Fruit fly (Drosophila melanogaster) whole organism, prepupa: ENCODE results near the gene CG7879.

Experiments used
- Blimp-1 ChIP-seq: fragments of 200-800 bp; sonication (Bioruptor generic); optimal IDR thresholded peaks from 3 replicates; lab custom pipeline; 2017; ENCODE audit warnings: missing biosample characterization, missing genetic modification characterization, mild to moderate bottlenecking, moderate library complexity, missing genetic modification reagents
- CG10631 ChIP-seq: fragments of 200-800 bp; sonication (Bioruptor generic); optimal IDR thresholded peaks from 2 replicates; lab custom pipeline; 2016; ENCODE audit warnings: missing biosample characterization, missing genetic modification characterization
- CG10669 ChIP-seq: fragments of 200-800 bp; sonication (Bioruptor generic); optimal IDR thresholded peaks from 3 replicates; lab custom pipeline; 2018; ENCODE audit warnings: missing biosample characterization, mild to moderate bottlenecking, missing genetic modification characterization, moderate library complexity
- CG11902 ChIP-seq: fragments of 200-800 bp; sonication (Bioruptor generic); optimal IDR thresholded peaks from 3 replicates; lab custom pipeline; 2016; ENCODE audit warnings: missing biosample characterization, missing genetic modification characterization
- CG15336 ChIP-seq: fragments of 200-800 bp; sonication (Bioruptor generic); IDR thresholded peaks from 2 replicates; pipeline ENCODE4 v1.3.6; 2022; ENCODE audit warnings: missing biosample characterization, missing genetic modification characterization
- CG1621 ChIP-seq: fragments of 200-800 bp; sonication (Bioruptor generic); optimal IDR thresholded peaks from 3 replicates; lab custom pipeline; 2018; ENCODE audit warnings: missing biosample characterization, mild to moderate bottlenecking, missing genetic modification characterization
- CG16779 ChIP-seq: fragments of 200-800 bp; sonication (Bioruptor generic); optimal IDR thresholded peaks from 3 replicates; lab custom pipeline; 2017; ENCODE audit warnings: missing biosample characterization, mild to moderate bottlenecking, missing genetic modification characterization
- CG3032 ChIP-seq: fragments of 200-800 bp; optimal IDR thresholded peaks from 2 replicates; lab custom pipeline; 2019; ENCODE audit warnings: missing biosample characterization, mild to moderate bottlenecking, missing genetic modification characterization, moderate library complexity
- CG32006 ChIP-seq: fragments of 200-800 bp; sonication (Bioruptor generic); optimal IDR thresholded peaks from 3 replicates; lab custom pipeline; 2017; ENCODE audit warnings: missing biosample characterization, mild to moderate bottlenecking, missing genetic modification characterization
- CG34406 ChIP-seq: fragments of 200-800 bp; sonication (Bioruptor generic); optimal IDR thresholded peaks from 3 replicates; lab custom pipeline; 2016; ENCODE audit warnings: missing biosample characterization, missing genetic modification characterization
- CG3919 ChIP-seq: fragments of 200-800 bp; sonication (Bioruptor generic); optimal IDR thresholded peaks from 3 replicates; lab custom pipeline; 2016; ENCODE audit warnings: missing biosample characterization, missing genetic modification characterization
- CG4318 ChIP-seq: fragments of 200-800 bp; sonication (Bioruptor generic); optimal IDR thresholded peaks from 3 replicates; lab custom pipeline; 2017; ENCODE audit warnings: missing biosample characterization, mild to moderate bottlenecking, missing genetic modification characterization
- CG6792 ChIP-seq: fragments of 200-800 bp; sonication (Bioruptor generic); optimal IDR thresholded peaks from 3 replicates; lab custom pipeline; 2016; ENCODE audit warnings: missing biosample characterization, missing genetic modification characterization
- CG6808 ChIP-seq: fragments of 200-800 bp; sonication (Bioruptor generic); optimal IDR thresholded peaks from 3 replicates; lab custom pipeline; 2017; ENCODE audit warnings: missing biosample characterization, missing genetic modification characterization, mild to moderate bottlenecking, moderate library complexity, missing genetic modification reagents
- CG6854 ChIP-seq: fragments of 200-800 bp; sonication (Bioruptor generic); optimal IDR thresholded peaks from 2 replicates; lab custom pipeline; 2017; ENCODE audit warnings: missing biosample characterization, mild to moderate bottlenecking, missing genetic modification characterization
- CG8119 ChIP-seq: fragments of 200-800 bp; sonication (Bioruptor generic); IDR thresholded peaks from 3 replicates; pipeline ENCODE4 v1.3.6; 2022; ENCODE audit warnings: missing biosample characterization, missing genetic modification characterization
- CG8319 ChIP-seq: fragments of 200-800 bp; sonication (Bioruptor generic); optimal IDR thresholded peaks from 3 replicates; lab custom pipeline; 2016; ENCODE audit warnings: missing biosample characterization, missing genetic modification characterization
- CG8632 ChIP-seq: fragments of 200-800 bp; sonication (Bioruptor generic); optimal IDR thresholded peaks from 3 replicates; lab custom pipeline; 2016; ENCODE audit warnings: missing biosample characterization, missing genetic modification characterization
- Eip78C ChIP-seq: fragments of 200-800 bp; sonication (Bioruptor generic); peaks from one replicate; lab custom pipeline; 2016; ENCODE audit warnings: missing biosample characterization, missing genetic modification characterization
- Eip93F ChIP-seq: fragments of 200-800 bp; sonication (Bioruptor generic); optimal IDR thresholded peaks from 2 replicates; lab custom pipeline; 2016; ENCODE audit warnings: missing biosample characterization, mild to moderate bottlenecking, missing genetic modification characterization
- Ets21C ChIP-seq: fragments of 200-800 bp; sonication (Bioruptor generic); optimal IDR thresholded peaks from 3 replicates; lab custom pipeline; 2016; ENCODE audit warnings: missing biosample characterization, missing genetic modification characterization
- Ets96B ChIP-seq: fragments of 200-800 bp; optimal IDR thresholded peaks from 2 replicates; lab custom pipeline; 2019; ENCODE audit warnings: missing biosample characterization, mild to moderate bottlenecking, missing genetic modification characterization, moderate library complexity
- Gug ChIP-seq: fragments of 200-800 bp; sonication (Bioruptor generic); IDR thresholded peaks from 2 replicates; pipeline ENCODE4 v1.3.6; 2022; ENCODE audit warnings: missing biosample characterization, missing genetic modification characterization
- Hr39 ChIP-seq: fragments of 200-800 bp; sonication (Bioruptor generic); optimal IDR thresholded peaks from 2 replicates; lab custom pipeline; 2016; ENCODE audit warnings: missing biosample characterization, missing genetic modification characterization
- OdsH ChIP-seq: fragments of 200-800 bp; sonication (Bioruptor generic); optimal IDR thresholded peaks from 3 replicates; lab custom pipeline; 2016; ENCODE audit warnings: missing biosample characterization, missing genetic modification characterization
- Smox ChIP-seq: fragments of 200-800 bp; sonication (Bioruptor generic); optimal IDR thresholded peaks from 3 replicates; lab custom pipeline; 2016; ENCODE audit warnings: missing biosample characterization, missing genetic modification characterization
- Sox14 ChIP-seq: fragments of 200-800 bp; sonication (Bioruptor generic); optimal IDR thresholded peaks from 3 replicates; lab custom pipeline; 2016; ENCODE audit warnings: missing biosample characterization, missing genetic modification characterization
- Sox15 ChIP-seq: fragments of 200-800 bp; sonication (Bioruptor generic); optimal IDR thresholded peaks from 3 replicates; lab custom pipeline; 2016; ENCODE audit warnings: missing biosample characterization, missing genetic modification characterization
- achi ChIP-seq: fragments of 200-800 bp; sonication (Bioruptor generic); optimal IDR thresholded peaks from 3 replicates; lab custom pipeline; 2016; ENCODE audit warnings: missing biosample characterization, missing genetic modification characterization
- acj6 ChIP-seq: fragments of 200-800 bp; sonication (Bioruptor generic); optimal IDR thresholded peaks from 3 replicates; lab custom pipeline; 2016; ENCODE audit warnings: missing biosample characterization, missing genetic modification characterization
- cyc ChIP-seq: fragments of 200-800 bp; sonication (Bioruptor generic); optimal IDR thresholded peaks from 3 replicates; lab custom pipeline; 2016; ENCODE audit warnings: missing biosample characterization, missing genetic modification characterization
- dsx ChIP-seq: fragments of 200-800 bp; optimal IDR thresholded peaks from 3 replicates; lab custom pipeline; 2019; ENCODE audit warnings: missing biosample characterization, mild to moderate bottlenecking, missing genetic modification characterization, moderate library complexity; ENCODE audit not compliant: poor library complexity, severe bottlenecking
- eg ChIP-seq: fragments of 200-800 bp; sonication (Bioruptor generic); IDR thresholded peaks from 3 replicates; pipeline ENCODE4 v1.3.6; 2022; ENCODE audit warnings: missing biosample characterization, missing genetic modification characterization
- esn ChIP-seq: fragments of 200-800 bp; sonication (Bioruptor generic); optimal IDR thresholded peaks from 2 replicates; lab custom pipeline; 2016; ENCODE audit warnings: missing biosample characterization, mild to moderate bottlenecking, missing genetic modification characterization, moderate library complexity
- fd59A ChIP-seq: fragments of 200-800 bp; sonication (Bioruptor generic); optimal IDR thresholded peaks from 2 replicates; lab custom pipeline; 2017; ENCODE audit warnings: missing biosample characterization, mild to moderate bottlenecking, missing genetic modification characterization, missing genetic modification reagents
- fd85E ChIP-seq: fragments of 200-800 bp; sonication (Bioruptor generic); optimal IDR thresholded peaks from 3 replicates; lab custom pipeline; 2016; ENCODE audit warnings: missing biosample characterization, missing genetic modification characterization
- lz ChIP-seq: fragments of 200-800 bp; sonication (Bioruptor generic); optimal IDR thresholded peaks from 3 replicates; lab custom pipeline; 2016; ENCODE audit warnings: missing biosample characterization, missing genetic modification characterization
- net ChIP-seq: fragments of 200-800 bp; sonication (Bioruptor generic); optimal IDR thresholded peaks from 3 replicates; lab custom pipeline; 2016; ENCODE audit warnings: missing biosample characterization, missing genetic modification characterization
- pdm3 ChIP-seq: fragments of 200-800 bp; sonication (Bioruptor generic); optimal IDR thresholded peaks from 3 replicates; lab custom pipeline; 2016; ENCODE audit warnings: missing biosample characterization, missing genetic modification characterization
- salr ChIP-seq, 2 experiments: fragments of 200-800 bp; sonication (Bioruptor generic); optimal IDR thresholded peaks; 3 replicates each; lab custom pipeline; 2016 to 2018; ENCODE audit warnings: missing biosample characterization in 2 of 2, missing genetic modification characterization in 2 of 2, mild to moderate bottlenecking in 1 of 2
- spab ChIP-seq: fragments of 200-800 bp; sonication (Bioruptor generic); optimal IDR thresholded peaks from 2 replicates; lab custom pipeline; 2017; ENCODE audit warnings: missing biosample characterization, mild to moderate bottlenecking, missing genetic modification characterization, missing genetic modification reagents
- ss ChIP-seq, 2 experiments: fragments of 200-800 bp; sonication (Bioruptor generic); optimal IDR thresholded peaks; 2 replicates in 1 of 2; 3 replicates in 1 of 2; lab custom pipeline; 2017 to 2018; ENCODE audit warnings: mild to moderate bottlenecking in 2 of 2, missing biosample characterization in 2 of 2, missing genetic modification characterization in 2 of 2, moderate library complexity in 1 of 2
- svp ChIP-seq: fragments of 200-800 bp; sonication (Bioruptor generic); peaks from one replicate; lab custom pipeline; 2016; ENCODE audit warnings: missing biosample characterization, missing genetic modification characterization
- topi ChIP-seq: fragments of 200-800 bp; sonication (Bioruptor generic); optimal IDR thresholded peaks from 3 replicates; lab custom pipeline; 2016; ENCODE audit warnings: missing biosample characterization, missing genetic modification characterization
- vri ChIP-seq: fragments of 200-800 bp; sonication (Bioruptor generic); optimal IDR thresholded peaks from 3 replicates; lab custom pipeline; 2016; ENCODE audit warnings: missing biosample characterization, mild to moderate bottlenecking, missing genetic modification characterization

The CG7879 gene

DNA sequence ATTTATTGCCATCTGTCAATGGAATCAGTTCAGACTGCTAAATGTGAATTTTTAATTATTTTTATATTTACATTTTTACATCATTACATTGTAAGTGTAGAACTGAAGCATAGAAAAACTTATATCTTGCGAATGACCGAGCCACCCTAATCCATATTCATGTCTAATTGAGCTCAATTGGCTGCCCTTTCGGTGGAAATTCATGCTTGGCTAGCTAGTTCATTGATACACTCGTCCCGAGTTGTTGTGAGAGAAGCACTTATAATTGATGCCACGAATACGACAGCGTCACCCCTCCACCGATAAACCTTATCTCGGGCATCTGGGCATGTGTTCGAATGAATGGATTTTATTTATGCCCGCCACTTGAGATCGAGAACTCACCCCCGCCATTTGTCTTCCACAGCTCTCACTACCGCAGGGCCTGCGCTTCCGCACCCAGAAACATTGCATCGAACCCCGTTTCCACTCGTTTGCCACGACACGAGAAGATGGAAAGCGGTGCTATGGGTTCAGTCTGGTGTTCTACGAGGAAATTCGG, 30.0 kb downstream of the CG7879 start:
- TF ChIP-seq CG10669: no peak
- no peak for TF ChIP-seq net
- TF ChIP-seq acj6 (GFP tag; lab: Kevin White, UChicago): no peak
- TF ChIP-seq achi: no peak
- TF ChIP-seq Eip78C: peak; percentile 3
- peak; percentile 84 for TF ChIP-seq svp (GFP tag; lab: Kevin White, UChicago)
- no peak for TF ChIP-seq OdsH (GFP tag; lab: Kevin White, UChicago)
- TF ChIP-seq CG3919 (GFP tag; lab: Kevin White, UChicago): no peak
- TF ChIP-seq CG6792 (GFP tag; lab: Kevin White, UChicago): no peak
- no peak for TF ChIP-seq fd85E (GFP tag; lab: Kevin White, UChicago)
- no peak for TF ChIP-seq topi (GFP tag; lab: Kevin White, UChicago)
- TF ChIP-seq pdm3 (GFP tag; lab: Kevin White, UChicago): no peak
- TF ChIP-seq, all 60 proteins: peak for 2

DNA sequence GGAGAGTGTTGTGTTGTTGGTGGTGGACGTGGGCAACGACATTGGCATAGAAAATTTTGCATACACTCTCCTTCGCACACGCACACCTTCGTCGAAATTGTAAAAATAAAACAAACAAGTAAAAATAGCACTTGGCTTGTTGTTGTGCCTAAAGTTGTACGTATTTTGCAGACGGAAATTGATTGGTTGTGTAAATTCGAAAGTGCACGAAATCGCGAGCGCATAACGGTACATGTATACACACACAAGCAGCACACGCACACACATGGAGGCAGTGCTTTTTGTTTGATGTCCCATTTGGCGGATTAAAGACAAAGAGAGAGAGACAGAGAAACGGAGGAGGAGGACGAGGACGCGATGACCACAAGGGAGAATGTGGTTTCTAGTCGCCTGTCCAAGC, 31.1 kb downstream of the CG7879 start:
- no peak for TF ChIP-seq CG1621 (tag; lab: Kevin White, UChicago)
- peak; percentile 33 for TF ChIP-seq CG16779 (tag; lab: Kevin White, UChicago)
- no peak for TF ChIP-seq spab

DNA sequence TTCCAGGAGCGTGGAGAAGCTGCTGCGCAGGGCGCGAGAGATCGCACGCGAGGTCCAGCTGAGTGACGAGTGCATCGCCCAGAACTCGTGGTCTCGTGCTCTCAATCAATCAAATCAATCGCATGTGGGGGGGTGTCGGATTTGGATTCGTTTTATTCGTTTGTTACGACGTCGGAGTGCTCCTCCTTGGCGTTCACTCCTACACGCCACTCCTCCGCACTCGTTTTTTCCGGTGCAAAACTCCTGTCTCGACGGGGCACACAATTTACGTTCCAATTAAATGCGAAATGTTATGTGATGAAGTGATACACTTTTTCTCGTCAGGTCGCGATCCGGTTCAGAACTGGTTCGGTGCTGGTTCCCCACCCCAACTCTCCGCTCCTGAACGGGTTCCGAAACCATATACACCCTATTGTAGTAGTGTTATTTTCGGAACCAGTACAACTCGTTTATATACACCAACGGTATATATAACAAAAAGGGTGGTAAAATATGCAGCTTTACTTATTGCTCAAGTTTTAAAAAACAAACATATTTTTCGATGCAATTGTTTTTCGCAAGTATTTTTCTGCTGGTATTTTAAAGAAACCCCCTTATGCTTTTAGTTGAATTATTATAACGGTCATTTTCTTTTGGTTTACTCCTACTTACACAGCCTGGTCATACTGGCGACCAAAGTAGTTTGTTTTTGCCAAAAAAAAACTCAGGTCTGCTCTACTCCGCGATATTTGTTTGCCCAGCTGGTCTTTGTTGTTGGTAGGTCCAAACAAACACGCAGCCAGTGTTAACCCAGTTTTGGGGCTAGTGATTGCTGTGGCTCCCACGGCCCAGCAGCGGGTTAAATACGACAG, 31.7 kb downstream of the CG7879 start, which contains the start of the genes CG12091 and pns:
TSS of gene CG12091 (minus strand) at position 349 of the 851 bp plus-strand sequence.
TSS of gene pns (plus strand) at position 651 of the 851 bp plus-strand sequence.
- TF ChIP-seq net (no peak), CG32006 (GFP tag; lab: Kevin White, UChicago) (no peak), pdm3 (GFP tag; lab: Kevin White, UChicago) (no peak), CG8119 (GFP tag; lab: Robert Waterston, UW) (peak; percentile 24; the same call in 1 of the 3 replicates), CG10669 (no peak), Sox14 (GFP tag; lab: Kevin White, UChicago) (peak; percentile 44), Sox15 (GFP tag; lab: Kevin White, UChicago) (no peak), dsx (no peak), eg (GFP tag; lab: Robert Waterston, UW) (peak; percentile 70), Ets21C (GFP tag; lab: Kevin White, UChicago) (no peak), vri (GFP tag; lab: Kevin White, UChicago) (peak; percentile 23), CG34406 (GFP tag; lab: Kevin White, UChicago) (peak; percentile 24), CG8319 (GFP tag; lab: Kevin White, UChicago) (no peak), salr (GFP tag; optimal IDR thresholded peaks at IDR 0.05; lab: Kevin White, UChicago) (no peak), CG8632 (GFP tag; lab: Kevin White, UChicago) (peak; percentile 47), CG11902 (GFP tag; lab: Kevin White, UChicago) (peak; percentile 3), topi (GFP tag; lab: Kevin White, UChicago) (peak; percentile 41), lz (GFP tag; lab: Kevin White, UChicago) (peak; percentile 65), CG15336 (GFP tag; lab: Robert Waterston, UW) (peak; percentile 54), Blimp-1 (GFP tag; lab: Kevin White, UChicago) (no peak), esn (GFP tag; lab: Kevin White, UChicago) (peak; percentile 63), CG3919 (GFP tag; lab: Kevin White, UChicago) (peak; percentile 64), Smox (GFP tag; lab: Kevin White, UChicago) (no peak), Eip93F (GFP tag; lab: Kevin White, UChicago) (no peak), achi (no peak), ss (GFP tag; optimal IDR thresholded peaks at IDR 0.05; lab: Kevin White, UChicago) (peak in 1 of 2 experiments; percentile 29), Hr39 (no peak), CG16779 (tag; lab: Kevin White, UChicago) (no peak), CG4318 (GFP tag; lab: Kevin White, UChicago) (no peak), cyc (GFP tag; lab: Kevin White, UChicago) (peak; percentile 61), Gug (0 out of 2 replicates have a peak, but pooled peaks have one; percentile 13), fd59A (GFP tag; lab: Kevin White, UChicago) (no peak), CG10631 (no peak), svp (GFP tag; lab: Kevin White, UChicago) (peak; percentile 96), CG3032 (tag; lab: Kevin White, UChicago) (peak; percentile 58), Ets96B (tag; lab: Kevin White, UChicago) (peak; percentile 20), CG6808 (GFP tag; lab: Kevin White, UChicago) (no peak), CG6854 (GFP tag; lab: Kevin White, UChicago) (peak; percentile 30)
